Worm (Caenorhabditis elegans): ENCODE measurements around the gene K01A2.10.

- TF ChIP-seq ceh-18 (tag; optimal IDR thresholded peaks at IDR 0.05) (no peak), dve-1 (tag; optimal IDR thresholded peaks at IDR 0.05) (no peak), ets-4 (tag; optimal IDR thresholded peaks at IDR 0.05) (no peak), madf-2 (tag; optimal IDR thresholded peaks at IDR 0.05) (no peak), hlh-30 (tag; optimal IDR thresholded peaks at IDR 0.05; ENCODE audit: insufficient read depth) (no peak), odd-2 (tag; optimal IDR thresholded peaks at IDR 0.05) (no peak), ama-1 (optimal IDR thresholded peaks at IDR 0.05) (no peak), zip-5 (tag; optimal IDR thresholded peaks at IDR 0.05) (no peak), elt-4 (tag; optimal IDR thresholded peaks at IDR 0.05) (no peak), ceh-24 (tag; optimal IDR thresholded peaks at IDR 0.05) (no peak), pqm-1 (tag; optimal IDR thresholded peaks at IDR 0.05) (no peak), unc-42 (tag; optimal IDR thresholded peaks at IDR 0.05) (no peak), unc-86 (tag; optimal IDR thresholded peaks at IDR 0.05) (no peak), tbx-2 (tag; optimal IDR thresholded peaks at IDR 0.05) (no peak)
Measured at ce11 chrII:320783-321182, 2.1 kb downstream of the K01A2.10 start.

Data from whole organism, late embryonic.